Worm (Caenorhabditis elegans) whole organism, L1 larva: Measurements from ENCODE around the gene xpc-1.

Experiments
- C16A3.4 ChIP-seq: fragments of 150-350 bp; optimal IDR thresholded peaks from 2 replicates; lab custom pipeline; 2014; ENCODE audit warnings: missing biosample characterization, missing genetic modification characterization
- F16B12.6 ChIP-seq: fragments of 150-350 bp; optimal IDR thresholded peaks from 2 replicates; lab custom pipeline; 2014; ENCODE audit warnings: missing biosample characterization, missing genetic modification characterization
- Y116A8C.19 ChIP-seq: sonication (generic microtip); optimal IDR thresholded peaks from 2 replicates; lab custom pipeline; 2016; ENCODE audit warnings: missing compliant biosample characterization, missing genetic modification characterization, borderline replicate concordance
- aha-1 ChIP-seq: fragments of 150-350 bp; optimal IDR thresholded peaks from 2 replicates; lab custom pipeline; 2014; ENCODE audit warnings: missing biosample characterization, missing genetic modification characterization
- blmp-1 ChIP-seq: fragments of 150-350 bp; optimal IDR thresholded peaks from 2 replicates; lab custom pipeline; 2014; ENCODE audit warnings: missing biosample characterization, missing genetic modification characterization
- ceh-8 ChIP-seq: fragments of 200-800 bp; sonication (Bioruptor generic); optimal IDR thresholded peaks from 2 replicates; lab custom pipeline; 2018; ENCODE audit warnings: mild to moderate bottlenecking, missing genetic modification characterization, moderate library complexity, missing compliant biosample characterization
- ceh-88 ChIP-seq: fragments of 200-800 bp; sonication (Bioruptor generic); IDR thresholded peaks from 2 replicates; pipeline ENCODE4 v1.3.6; 2022; ENCODE audit warnings: missing genetic modification characterization, missing compliant biosample characterization
- ceh-90 ChIP-seq: sonication (generic microtip); optimal IDR thresholded peaks from 2 replicates; lab custom pipeline; 2016; ENCODE audit warnings: missing genetic modification characterization, missing compliant biosample characterization
- ces-1 ChIP-seq: fragments of 150-350 bp; optimal IDR thresholded peaks from 2 replicates; lab custom pipeline; 2014; ENCODE audit warnings: missing biosample characterization, missing genetic modification reagents, missing genetic modification characterization
- dpl-1 ChIP-seq, 3 experiments: fragments of 150-350 bp in 2 of 3; sonication (generic microtip) in 1 of 3; optimal IDR thresholded peaks; 2 replicates each; lab custom pipeline; 2014 to 2017; ENCODE audit warnings: missing biosample characterization in 3 of 3, missing genetic modification characterization in 3 of 3, missing genetic modification reagents in 3 of 3
- dsc-1 ChIP-seq: sonication (generic microtip); optimal IDR thresholded peaks from 2 replicates; lab custom pipeline; 2016; ENCODE audit warnings: mild to moderate bottlenecking, missing genetic modification characterization, missing compliant biosample characterization
- efl-1 ChIP-seq, 4 experiments: fragments of 150-350 bp; optimal IDR thresholded peaks in 3 of 4; peaks in 1 of 4; 1 replicate in 1 of 4; 2 replicates in 3 of 4; lab custom pipeline; 2014; ENCODE audit warnings: missing biosample characterization in 2 of 4, missing genetic modification characterization in 2 of 4, missing genetic modification reagents in 2 of 4
- efl-3 ChIP-seq: fragments of 200-800 bp; sonication (Bioruptor generic); optimal IDR thresholded peaks from 2 replicates; lab custom pipeline; 2018; ENCODE audit warnings: mild to moderate bottlenecking, missing genetic modification characterization, missing compliant biosample characterization
- egl-27 ChIP-seq, 2 experiments: fragments of 150-350 bp in 1 of 2; sonication (generic microtip); optimal IDR thresholded peaks; 3 replicates each; lab custom pipeline; 2017 to 2018; ENCODE audit warnings: missing biosample characterization in 2 of 2, missing genetic modification characterization in 2 of 2, missing genetic modification reagents in 2 of 2
- elt-2 ChIP-seq: sonication (generic microtip); optimal IDR thresholded peaks from 2 replicates; lab custom pipeline; 2016; ENCODE audit warnings: missing genetic modification characterization, mild to moderate bottlenecking, inconsistent platforms, missing compliant biosample characterization, missing genetic modification reagents
- elt-3 ChIP-seq, 6 experiments: fragments of 150-350 bp in 1 of 6; sonication (generic microtip); optimal IDR thresholded peaks; 2 replicates each; lab custom pipeline; 2017 to 2018; ENCODE audit warnings: missing biosample characterization in 6 of 6, missing genetic modification characterization in 6 of 6, inconsistent platforms in 1 of 6
- ets-5 ChIP-seq: fragments of 200-800 bp; sonication (Bioruptor generic); IDR thresholded peaks from 2 replicates; pipeline ENCODE4 v1.3.6; 2022; ENCODE audit warnings: missing genetic modification characterization, missing compliant biosample characterization
- fkh-4 ChIP-seq: sonication (generic microtip); optimal IDR thresholded peaks from 2 replicates; lab custom pipeline; 2016; ENCODE audit warnings: missing compliant biosample characterization, missing genetic modification characterization, borderline replicate concordance
- fos-1 ChIP-seq: fragments of 150-350 bp; optimal IDR thresholded peaks from 2 replicates; lab custom pipeline; 2014; ENCODE audit warnings: missing biosample characterization, missing genetic modification characterization
- hlh-17 ChIP-seq: fragments of 200-800 bp; sonication (Bioruptor generic); optimal IDR thresholded peaks from 2 replicates; lab custom pipeline; 2018; ENCODE audit warnings: missing genetic modification characterization, mild to moderate bottlenecking, missing compliant biosample characterization, moderate library complexity, borderline replicate concordance
- hlh-4 ChIP-seq: sonication (generic microtip); optimal IDR thresholded peaks from 2 replicates; lab custom pipeline; 2016; ENCODE audit warnings: mild to moderate bottlenecking, missing genetic modification characterization, missing compliant biosample characterization
- hpl-2 ChIP-seq: fragments of 150-350 bp; optimal IDR thresholded peaks from 2 replicates; lab custom pipeline; 2014; ENCODE audit warnings: missing biosample characterization, missing genetic modification reagents, missing genetic modification characterization
- jun-1 ChIP-seq: fragments of 150-350 bp; optimal IDR thresholded peaks from 2 replicates; lab custom pipeline; 2014; ENCODE audit warnings: missing biosample characterization, missing genetic modification reagents, missing genetic modification characterization
- lin-14 ChIP-seq: fragments of 200-800 bp; sonication (Bioruptor generic); optimal IDR thresholded peaks from 2 replicates; lab custom pipeline; 2018; ENCODE audit warnings: mild to moderate bottlenecking, missing genetic modification characterization, moderate library complexity, missing compliant biosample characterization
- lin-35 ChIP-seq, 2 experiments: fragments of 150-350 bp; optimal IDR thresholded peaks; 2 replicates each; lab custom pipeline; 2014; ENCODE audit warnings: missing biosample characterization in 2 of 2, missing genetic modification characterization in 2 of 2, missing genetic modification reagents in 2 of 2
- lir-3 ChIP-seq: sonication (generic microtip); optimal IDR thresholded peaks from 2 replicates; lab custom pipeline; 2016; ENCODE audit warnings: mild to moderate bottlenecking, missing genetic modification characterization, moderate library complexity, missing compliant biosample characterization; ENCODE audit not compliant: poor library complexity
- lsy-2 ChIP-seq, 2 experiments: fragments of 150-350 bp; optimal IDR thresholded peaks; 2 replicates each; lab custom pipeline; 2014; ENCODE audit warnings: missing biosample characterization in 2 of 2, missing genetic modification characterization in 2 of 2
- mef-2 ChIP-seq: fragments of 150-350 bp; optimal IDR thresholded peaks from 2 replicates; lab custom pipeline; 2014; ENCODE audit warnings: missing biosample characterization, missing genetic modification characterization
- mep-1 ChIP-seq: fragments of 150-350 bp; optimal IDR thresholded peaks from 2 replicates; lab custom pipeline; 2014; ENCODE audit warnings: missing biosample characterization, missing genetic modification characterization
- nhr-11 ChIP-seq: fragments of 150-350 bp; optimal IDR thresholded peaks from 2 replicates; lab custom pipeline; 2014; ENCODE audit warnings: missing biosample characterization, missing genetic modification characterization
- nhr-12 ChIP-seq: sonication (generic microtip); optimal IDR thresholded peaks from 2 replicates; lab custom pipeline; 2017; ENCODE audit warnings: missing biosample characterization, missing genetic modification characterization
- nhr-28 ChIP-seq: fragments of 150-350 bp; optimal IDR thresholded peaks from 2 replicates; lab custom pipeline; 2014; ENCODE audit warnings: missing biosample characterization, missing genetic modification characterization
- nhr-71 ChIP-seq: sonication (generic microtip); optimal IDR thresholded peaks from 2 replicates; lab custom pipeline; 2016; ENCODE audit warnings: mild to moderate bottlenecking, missing genetic modification characterization, moderate library complexity, missing compliant biosample characterization
- nhr-84 ChIP-seq: sonication (generic microtip); optimal IDR thresholded peaks from 2 replicates; lab custom pipeline; 2017; ENCODE audit warnings: missing biosample characterization, missing genetic modification characterization
- nhr-90 ChIP-seq: sonication (generic microtip); optimal IDR thresholded peaks from 2 replicates; lab custom pipeline; 2016; ENCODE audit warnings: mild to moderate bottlenecking, missing genetic modification characterization, missing compliant biosample characterization; ENCODE audit not compliant: poor library complexity
- sox-4 ChIP-seq: sonication (generic microtip); optimal IDR thresholded peaks from 2 replicates; lab custom pipeline; 2016; ENCODE audit warnings: missing genetic modification characterization, missing compliant biosample characterization
- sup-37 ChIP-seq: fragments of 200-800 bp; sonication (Bioruptor generic); optimal IDR thresholded peaks from 2 replicates; lab custom pipeline; 2018; ENCODE audit warnings: mild to moderate bottlenecking, missing genetic modification characterization, missing compliant biosample characterization
- tbx-2 ChIP-seq: sonication (generic microtip); optimal IDR thresholded peaks from 2 replicates; lab custom pipeline; 2016; ENCODE audit warnings: missing genetic modification characterization, missing compliant biosample characterization
- tlp-1 ChIP-seq: fragments of 150-350 bp; optimal IDR thresholded peaks from 2 replicates; lab custom pipeline; 2014; ENCODE audit warnings: missing biosample characterization, missing genetic modification characterization
- unc-86 ChIP-seq: sonication (generic microtip); optimal IDR thresholded peaks from 2 replicates; lab custom pipeline; 2016; ENCODE audit warnings: missing genetic modification characterization, missing compliant biosample characterization
- unc-98 ChIP-seq: fragments of 200-800 bp; sonication (Bioruptor generic); IDR thresholded peaks from 2 replicates; pipeline ENCODE4 v1.3.6; 2022; ENCODE audit warnings: missing genetic modification characterization, missing compliant biosample characterization
- zag-1 ChIP-seq: fragments of 150-350 bp; optimal IDR thresholded peaks from 2 replicates; lab custom pipeline; 2014; ENCODE audit warnings: missing biosample characterization, missing genetic modification characterization
- ztf-11 ChIP-seq, 2 experiments: sonication (generic microtip); optimal IDR thresholded peaks; 2 replicates each; lab custom pipeline; 2016 to 2017; ENCODE audit warnings: missing genetic modification characterization in 2 of 2, missing biosample characterization in 1 of 2, missing compliant biosample characterization in 1 of 2
- ztf-4 ChIP-seq: fragments of 150-350 bp; optimal IDR thresholded peaks from 2 replicates; lab custom pipeline; 2014; ENCODE audit warnings: missing biosample characterization, missing genetic modification characterization

xpc-1 gene

DNA sequence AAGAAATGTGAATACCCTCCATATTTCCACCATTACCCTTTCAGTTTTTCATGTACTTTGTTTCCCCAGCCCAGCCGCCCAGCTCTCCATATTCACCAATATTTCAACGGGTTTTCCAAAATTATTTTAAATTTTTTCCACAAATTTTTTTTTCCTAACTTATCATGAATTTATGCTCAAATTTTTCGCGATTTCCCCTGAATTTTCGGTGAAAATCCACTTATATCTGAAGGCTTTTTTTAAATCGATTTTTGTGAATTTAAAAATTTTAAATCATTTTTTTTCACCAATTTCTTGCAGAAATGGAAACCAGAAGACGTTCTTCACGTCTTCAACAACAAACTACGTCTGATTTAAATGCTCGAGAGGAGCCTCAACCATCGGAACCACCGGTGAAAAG is at the start of gene xpc-1:
Gene xpc-1, plus strand, starts transcription at position 301 of the 400 bp plus-strand sequence.
- TF ChIP-seq unc-86 (tag; lab: Kevin White, UChicago), result no peak
- no peak for TF ChIP-seq lsy-2 (tag; optimal IDR thresholded peaks at IDR 0.05; lab: Kevin White, UChicago)
- no peak for TF ChIP-seq sup-37 (GFP tag; lab: Kevin White, UChicago)
- no peak for TF ChIP-seq ceh-8 (GFP tag; lab: Kevin White, UChicago)
- TF ChIP-seq, all 84 proteins: peak for 0

DNA sequence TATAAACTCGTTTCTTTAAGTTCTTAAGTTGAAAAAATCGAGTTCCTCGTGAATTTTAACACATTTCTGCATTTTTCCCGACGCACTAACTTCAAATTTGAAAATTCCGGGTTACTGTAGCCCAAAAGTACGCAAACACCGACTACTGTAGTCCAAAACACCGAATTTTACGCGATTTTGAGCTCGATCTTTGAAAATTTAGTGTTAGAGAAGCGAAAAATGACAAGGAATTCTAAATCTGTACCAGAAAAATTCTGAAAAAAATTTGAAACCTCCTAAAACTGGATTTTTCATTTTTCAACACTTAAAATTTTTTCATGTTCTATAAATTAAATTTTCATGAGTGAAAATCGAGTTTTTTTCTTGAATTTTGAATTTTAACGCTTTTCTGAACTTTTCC is 47.7 kb upstream of the xpc-1 start:
- TF ChIP-seq aha-1 (tag; lab: Kevin White, UChicago) (no peak), ets-5 (GFP tag; lab: Robert Waterston, UW) (no peak), nhr-90 (tag; lab: Kevin White, UChicago) (no peak), efl-1 (optimal IDR thresholded peaks at IDR 0.05; lab: Kevin White, UChicago) (no peak), efl-1 (GFP tag; optimal IDR thresholded peaks at IDR 0.05 in 1 of 2; lab: Kevin White, UChicago) (no peak), ztf-11 (tag; optimal IDR thresholded peaks at IDR 0.05; lab: Kevin White, UChicago) (no peak), hlh-17 (GFP tag; lab: Kevin White, UChicago) (no peak), mef-2 (tag; lab: Kevin White, UChicago) (no peak), lir-3 (no peak), efl-3 (no peak), ces-1 (GFP tag; lab: Kevin White, UChicago) (no peak), ceh-90 (tag; lab: Kevin White, UChicago) (no peak), sox-4 (tag; lab: Kevin White, UChicago) (no peak), lin-14 (GFP tag; lab: Kevin White, UChicago) (no peak), nhr-12 (tag; lab: Kevin White, UChicago) (no peak), nhr-71 (tag; lab: Kevin White, UChicago) (no peak), Y116A8C.19 (no peak), elt-2 (no peak), elt-3 (tag; optimal IDR thresholded peaks at IDR 0.05; lab: Kevin White, UChicago) (no peak)

ce11 chrIV:1947891-1948290 is 45.0 kb upstream of the xpc-1 start, which contains the start of gene tsen-54:
TSS of gene tsen-54 (plus strand) at chrIV:1948191.
- no peak for TF ChIP-seq nhr-12 (tag; lab: Kevin White, UChicago)
- no peak for TF ChIP-seq nhr-90 (tag; lab: Kevin White, UChicago)
- no peak for TF ChIP-seq ztf-4 (tag; lab: Kevin White, UChicago)
- no peak for TF ChIP-seq tbx-2 (tag; lab: Kevin White, UChicago)
- TF ChIP-seq fos-1 (tag; lab: Kevin White, UChicago), result no peak

DNA sequence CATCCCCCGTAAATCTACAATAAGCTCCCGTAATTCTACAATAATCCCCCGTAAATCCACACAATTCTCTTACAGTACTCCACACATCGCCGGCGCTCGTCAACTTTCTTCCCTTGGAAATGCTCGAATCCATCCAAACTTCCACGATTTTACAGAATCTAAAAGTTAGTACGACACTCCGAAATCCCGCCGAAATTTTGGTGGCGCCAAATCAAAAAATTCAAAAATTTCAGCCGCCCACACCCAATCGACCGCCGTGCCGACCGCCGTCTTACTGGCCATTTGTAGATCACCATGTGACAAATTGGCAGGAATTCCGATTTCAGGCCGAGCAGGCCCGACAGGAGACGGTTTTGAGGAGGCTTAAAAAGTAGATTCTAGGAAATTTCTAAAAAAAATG is 40.6 kb upstream of the xpc-1 start:
- TF ChIP-seq nhr-28 (tag; lab: Kevin White, UChicago) (no peak), dpl-1 (GFP tag; optimal IDR thresholded peaks at IDR 0.05; lab: Kevin White, UChicago) (peak in 1 of 3 experiments; percentile 29), efl-1 (optimal IDR thresholded peaks at IDR 0.05; lab: Kevin White, UChicago) (peak; percentile 9 to 54), efl-1 (GFP tag; optimal IDR thresholded peaks at IDR 0.05 in 1 of 2; lab: Kevin White, UChicago) (peak; percentile 13 to 94), lin-35 (GFP tag; optimal IDR thresholded peaks at IDR 0.05; lab: Kevin White, UChicago) (peak in 1 of 2 experiments; percentile 6)

ce11 chrIV:1953132-1953629 is 39.7 kb upstream of the xpc-1 start, which contains the start of gene F52C12.2:
TSS of gene F52C12.2 (plus strand) at chrIV:1953579.
- TF ChIP-seq blmp-1, result peak; percentile 36
- TF ChIP-seq hlh-4 (tag; lab: Kevin White, UChicago), result no peak
- no peak for TF ChIP-seq tlp-1 (tag; lab: Kevin White, UChicago)
- TF ChIP-seq egl-27 (tag; optimal IDR thresholded peaks at IDR 0.05; lab: Kevin White, UChicago), result no peak
- peak; percentile 47; the same call in 1 of the 2 replicates for TF ChIP-seq ceh-88 (GFP tag; lab: Robert Waterston, UW)
- TF ChIP-seq dsc-1 (tag; lab: Kevin White, UChicago), result peak; percentile 84
- peak; percentile 58 for TF ChIP-seq mep-1 (tag; lab: Kevin White, UChicago)
- TF ChIP-seq fkh-4 (tag; lab: Kevin White, UChicago), result no peak
- no peak for TF ChIP-seq aha-1 (tag; lab: Kevin White, UChicago)
- no peak for TF ChIP-seq ceh-8 (GFP tag; lab: Kevin White, UChicago)
- no peak for TF ChIP-seq nhr-11
- no peak for TF ChIP-seq zag-1 (tag; lab: Kevin White, UChicago)
- TF ChIP-seq unc-98 (GFP tag; lab: Robert Waterston, UW), result no peak
- TF ChIP-seq hpl-2 (GFP tag; lab: Kevin White, UChicago), result no peak
- no peak for TF ChIP-seq F16B12.6
- TF ChIP-seq nhr-84 (tag; lab: Kevin White, UChicago), result no peak
- peak in 1 of 2 experiments; percentile 42 for TF ChIP-seq ztf-11 (tag; optimal IDR thresholded peaks at IDR 0.05; lab: Kevin White, UChicago)
- TF ChIP-seq fos-1 (tag; lab: Kevin White, UChicago), result no peak
- peak; percentile 34 for TF ChIP-seq C16A3.4
- TF ChIP-seq jun-1, result no peak
